Worm (Caenorhabditis elegans) whole organism, L3 larva: ENCODE data around the gene ztf-8.
A peak's percentile ranks its signal among the peaks of the same experiment; 100 is the strongest.

ENCODE experiments used
- ZK546.5 ChIP-seq: sonication (generic microtip); optimal IDR thresholded peaks from 2 replicates; lab custom pipeline; 2017; ENCODE audit warnings: missing biosample characterization, missing genetic modification characterization
- aly-2 ChIP-seq: fragments of 150-350 bp; optimal IDR thresholded peaks from 2 replicates; lab custom pipeline; 2014; ENCODE audit warnings: missing biosample characterization, missing genetic modification characterization
- ama-1 ChIP-seq: fragments of 150-350 bp; optimal IDR thresholded peaks from 2 replicates; lab custom pipeline; 2018
- ceh-28 ChIP-seq: fragments of 150-350 bp; optimal IDR thresholded peaks from 2 replicates; lab custom pipeline; 2014; ENCODE audit warnings: missing biosample characterization, missing genetic modification reagents, missing genetic modification characterization
- ceh-82 ChIP-seq: fragments of 150-350 bp; optimal IDR thresholded peaks from 2 replicates; lab custom pipeline; 2014; ENCODE audit warnings: missing biosample characterization, missing genetic modification characterization
- ceh-9 ChIP-seq: sonication (generic microtip); optimal IDR thresholded peaks from 2 replicates; lab custom pipeline; 2018; ENCODE audit warnings: missing biosample characterization, missing genetic modification characterization
- daf-12 ChIP-seq: fragments of 150-350 bp; optimal IDR thresholded peaks from 2 replicates; lab custom pipeline; 2014; ENCODE audit warnings: missing biosample characterization, missing genetic modification reagents, missing genetic modification characterization
- egl-27 ChIP-seq: sonication (generic microtip); optimal IDR thresholded peaks from 4 replicates; lab custom pipeline; 2017; ENCODE audit warnings: missing biosample characterization, missing genetic modification reagents, missing genetic modification characterization
- egl-5 ChIP-seq: fragments of 150-350 bp; optimal IDR thresholded peaks from 2 replicates; lab custom pipeline; 2017; ENCODE audit warnings: missing biosample characterization, missing genetic modification reagents, missing genetic modification characterization, inconsistent platforms
- elt-2 ChIP-seq: sonication (generic microtip); optimal IDR thresholded peaks from 2 replicates; lab custom pipeline; 2016; ENCODE audit warnings: missing genetic modification reagents, mild to moderate bottlenecking, missing genetic modification characterization, missing compliant biosample characterization
- elt-3 ChIP-seq, 3 experiments: fragments of 150-350 bp in 1 of 3; sonication (generic microtip) in 2 of 3; optimal IDR thresholded peaks; 2 replicates in 2 of 3; 4 replicates in 1 of 3; lab custom pipeline; 2014 to 2017; ENCODE audit warnings: missing biosample characterization in 3 of 3, missing genetic modification characterization in 3 of 3
- eor-1 ChIP-seq, 2 experiments: fragments of 150-350 bp; optimal IDR thresholded peaks; 2 replicates each; lab custom pipeline; 2014 to 2018; ENCODE audit warnings: missing biosample characterization in 2 of 2, missing genetic modification characterization in 2 of 2
- fkh-10 ChIP-seq: sonication (generic microtip); optimal IDR thresholded peaks from 2 replicates; lab custom pipeline; 2017; ENCODE audit warnings: missing biosample characterization, missing genetic modification reagents, missing genetic modification characterization
- fkh-2 ChIP-seq: fragments of 150-350 bp; optimal IDR thresholded peaks from 2 replicates; lab custom pipeline; 2014; ENCODE audit warnings: missing biosample characterization, missing genetic modification reagents, missing genetic modification characterization
- fos-1 ChIP-seq: fragments of 150-350 bp; optimal IDR thresholded peaks from 2 replicates; lab custom pipeline; 2014; ENCODE audit warnings: missing biosample characterization, missing genetic modification characterization
- hmg-11 ChIP-seq: sonication (generic microtip); optimal IDR thresholded peaks from 2 replicates; lab custom pipeline; 2016; ENCODE audit warnings: missing genetic modification characterization, missing compliant biosample characterization
- lin-15B ChIP-seq: fragments of 150-350 bp; optimal IDR thresholded peaks from 2 replicates; lab custom pipeline; 2014; ENCODE audit warnings: missing biosample characterization, missing genetic modification characterization
- lin-39 ChIP-seq: fragments of 150-350 bp; optimal IDR thresholded peaks from 2 replicates; lab custom pipeline; 2018; ENCODE audit warnings: missing biosample characterization, missing genetic modification reagents, missing genetic modification characterization
- lsy-12 ChIP-seq: sonication (generic microtip); optimal IDR thresholded peaks from 2 replicates; lab custom pipeline; 2016; ENCODE audit warnings: mild to moderate bottlenecking, missing genetic modification characterization, missing compliant biosample characterization
- mdl-1 ChIP-seq: fragments of 150-350 bp; optimal IDR thresholded peaks from 2 replicates; lab custom pipeline; 2014; ENCODE audit warnings: missing biosample characterization, missing genetic modification characterization
- mml-1 ChIP-seq: fragments of 150-350 bp; sonication (generic microtip); optimal IDR thresholded peaks from 3 replicates; lab custom pipeline; 2014; ENCODE audit warnings: missing biosample characterization, missing genetic modification characterization
- nfya-1 ChIP-seq: sonication (generic microtip); optimal IDR thresholded peaks from 2 replicates; lab custom pipeline; 2017; ENCODE audit warnings: missing genetic modification characterization, mild to moderate bottlenecking, missing compliant biosample characterization, antibody characterized with exemption, moderate library complexity; ENCODE audit not compliant: insufficient read depth
- nhr-11 ChIP-seq: fragments of 150-350 bp; optimal IDR thresholded peaks from 2 replicates; lab custom pipeline; 2014; ENCODE audit warnings: missing biosample characterization, missing genetic modification characterization
- nhr-12 ChIP-seq: fragments of 150-350 bp; optimal IDR thresholded peaks from 2 replicates; lab custom pipeline; 2014; ENCODE audit warnings: missing biosample characterization, missing genetic modification characterization
- nhr-23 ChIP-seq: fragments of 150-350 bp; optimal IDR thresholded peaks from 2 replicates; lab custom pipeline; 2014; ENCODE audit warnings: missing biosample characterization, missing genetic modification reagents, missing genetic modification characterization
- nhr-237 ChIP-seq: fragments of 150-350 bp; optimal IDR thresholded peaks from 2 replicates; lab custom pipeline; 2014; ENCODE audit warnings: missing biosample characterization, missing genetic modification characterization
- nhr-25 ChIP-seq: sonication (generic microtip); optimal IDR thresholded peaks from 2 replicates; lab custom pipeline; 2017; ENCODE audit warnings: missing biosample characterization, missing genetic modification characterization
- nhr-43 ChIP-seq: sonication (generic microtip); optimal IDR thresholded peaks from 2 replicates; lab custom pipeline; 2016; ENCODE audit warnings: mild to moderate bottlenecking, missing genetic modification characterization, missing compliant biosample characterization; ENCODE audit not compliant: poor library complexity, severe bottlenecking
- nhr-67 ChIP-seq: fragments of 150-350 bp; optimal IDR thresholded peaks from 2 replicates; lab custom pipeline; 2014; ENCODE audit warnings: missing biosample characterization, missing genetic modification characterization
- nhr-77 ChIP-seq: fragments of 150-350 bp; optimal IDR thresholded peaks from 2 replicates; lab custom pipeline; 2014; ENCODE audit warnings: missing biosample characterization, missing genetic modification characterization
- pha-4 ChIP-seq: fragments of 150-350 bp; optimal IDR thresholded peaks from 2 replicates; lab custom pipeline; 2014; ENCODE audit warnings: missing biosample characterization, missing genetic modification reagents, missing genetic modification characterization
- pqm-1 ChIP-seq: fragments of 150-350 bp; optimal IDR thresholded peaks from 2 replicates; lab custom pipeline; 2017; ENCODE audit warnings: missing biosample characterization, missing genetic modification characterization, inconsistent platforms
- skn-1 ChIP-seq: fragments of 150-350 bp; optimal IDR thresholded peaks from 2 replicates; lab custom pipeline; 2014; ENCODE audit warnings: missing biosample characterization, missing genetic modification characterization
- snpc-4 ChIP-seq: fragments of 150-350 bp; optimal IDR thresholded peaks from 2 replicates; lab custom pipeline; 2014; ENCODE audit warnings: missing biosample characterization, missing genetic modification characterization
- tbx-2 ChIP-seq: sonication (generic microtip); optimal IDR thresholded peaks from 2 replicates; lab custom pipeline; 2016; ENCODE audit warnings: mild to moderate bottlenecking, missing genetic modification characterization, missing compliant biosample characterization
- unc-39 ChIP-seq: sonication (generic microtip); optimal IDR thresholded peaks from 4 replicates; lab custom pipeline; 2017; ENCODE audit warnings: missing biosample characterization, missing genetic modification characterization
- unc-62 ChIP-seq: fragments of 150-350 bp; sonication (generic microtip); optimal IDR thresholded peaks from 4 replicates; lab custom pipeline; 2014; ENCODE audit warnings: missing biosample characterization, missing genetic modification reagents, missing genetic modification characterization
- zag-1 ChIP-seq: fragments of 150-350 bp; optimal IDR thresholded peaks from 2 replicates; lab custom pipeline; 2014; ENCODE audit warnings: missing biosample characterization, missing genetic modification characterization
- ztf-11 ChIP-seq: fragments of 150-350 bp; optimal IDR thresholded peaks from 2 replicates; lab custom pipeline; 2014; ENCODE audit warnings: missing biosample characterization, missing genetic modification characterization
- ztf-4 ChIP-seq: fragments of 150-350 bp; optimal IDR thresholded peaks from 2 replicates; lab custom pipeline; 2014; ENCODE audit warnings: missing biosample characterization, missing genetic modification characterization

The ztf-8 gene

ce11 chrIII:5304044-5304443 is 30.8 kb upstream of the ztf-8 start:
- TF ChIP-seq ceh-28 (tag; lab: Kevin White, UChicago), result no peak
- TF ChIP-seq nfya-1 (tag; lab: Kevin White, UChicago), result no peak
- TF ChIP-seq fos-1 (tag; lab: Kevin White, UChicago), result no peak
- no peak for TF ChIP-seq ztf-11

ce11 chrIII:5301786-5302268 is 28.6 kb upstream of the ztf-8 start, which contains the start of the genes T15B12.2 and F52C9.5:
T15B12.2 (minus strand) TSS chrIII:5301886.
F52C9.5 (plus strand) TSS chrIII:5302218.
- no peak for TF ChIP-seq ceh-9 (tag; lab: Kevin White, UChicago)
- TF ChIP-seq hmg-11, result no peak
- TF ChIP-seq egl-5 (tag; lab: Kevin White, UChicago), result no peak
- TF ChIP-seq fkh-10, result no peak
- no peak for TF ChIP-seq nfya-1 (tag; lab: Kevin White, UChicago)
- TF ChIP-seq pqm-1 (tag; lab: Kevin White, UChicago), result no peak
- TF ChIP-seq nhr-67 (tag; lab: Kevin White, UChicago), result no peak
- TF ChIP-seq unc-62 (GFP tag; lab: Kevin White, UChicago), result no peak
- TF ChIP-seq ztf-4, result no peak
- no peak for TF ChIP-seq nhr-43 (tag; lab: Kevin White, UChicago)
- TF ChIP-seq lin-39 (tag; lab: Kevin White, UChicago), result no peak
- no peak for TF ChIP-seq tbx-2
- TF ChIP-seq ZK546.5 (tag; lab: Kevin White, UChicago), result no peak

DNA sequence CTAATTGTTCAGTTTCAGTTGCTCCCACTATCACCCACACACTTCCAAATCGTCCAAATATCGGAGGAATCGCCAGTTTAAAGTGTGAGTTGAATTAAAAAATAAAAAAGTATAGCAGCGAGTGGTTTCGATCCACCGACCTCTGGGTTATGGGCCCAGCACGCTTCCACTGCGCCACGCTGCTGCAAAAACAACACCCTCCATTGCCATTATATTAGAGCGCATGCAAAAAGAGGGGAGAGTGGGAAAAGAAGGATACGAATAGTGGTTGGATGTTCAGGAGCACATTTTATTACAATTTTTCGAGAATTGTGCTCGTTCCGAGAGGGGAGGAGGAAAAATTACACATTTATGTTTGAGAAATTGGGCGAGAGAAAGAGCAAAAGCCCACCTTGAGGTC is 21.6 kb upstream of the ztf-8 start:
- TF ChIP-seq pqm-1 (tag; lab: Kevin White, UChicago) (peak; percentile 9), egl-5 (tag; lab: Kevin White, UChicago) (peak; percentile 6), nhr-43 (tag; lab: Kevin White, UChicago) (peak; percentile 14), nhr-25 (no peak), lin-15B (tag; lab: Kevin White, UChicago) (peak; percentile 26), egl-27 (tag; lab: Kevin White, UChicago) (no peak), lsy-12 (tag; lab: Kevin White, UChicago) (peak; percentile 61), aly-2 (no peak), nfya-1 (tag; lab: Kevin White, UChicago) (peak; percentile 53), snpc-4 (tag; lab: Kevin White, UChicago) (no peak), nhr-67 (tag; lab: Kevin White, UChicago) (no peak), elt-3 (tag; optimal IDR thresholded peaks at IDR 0.05; lab: Kevin White, UChicago) (no peak), pha-4 (tag; lab: Kevin White, UChicago) (peak; percentile 47), nhr-77 (no peak), mdl-1 (tag; lab: Kevin White, UChicago) (no peak), unc-39 (tag; lab: Kevin White, UChicago) (no peak), lin-39 (tag; lab: Kevin White, UChicago) (peak; percentile 46), unc-62 (GFP tag; lab: Kevin White, UChicago) (no peak), ama-1 (lab: Kevin White, UChicago) (peak; percentile 25), ceh-28 (tag; lab: Kevin White, UChicago) (no peak), tbx-2 (peak; percentile 40), elt-2 (peak; percentile 36), nhr-23 (tag; lab: Kevin White, UChicago) (no peak), ztf-11 (no peak), fos-1 (tag; lab: Kevin White, UChicago) (no peak), skn-1 (tag; lab: Kevin White, UChicago) (no peak), ceh-82 (tag; lab: Kevin White, UChicago) (no peak), hmg-11 (peak; percentile 33)
- TF ChIP-seq, all 47 proteins: peak for 12

- TF ChIP-seq fos-1 (tag; lab: Kevin White, UChicago) (no peak), eor-1 (tag; optimal IDR thresholded peaks at IDR 0.05; lab: Kevin White, UChicago) (no peak), zag-1 (tag; lab: Kevin White, UChicago) (no peak), daf-12 (tag; lab: Kevin White, UChicago) (no peak), mml-1 (tag; lab: Kevin White, UChicago) (no peak), nfya-1 (tag; lab: Kevin White, UChicago) (no peak), pqm-1 (tag; lab: Kevin White, UChicago) (no peak), nhr-237 (no peak), nhr-12 (no peak), unc-39 (tag; lab: Kevin White, UChicago) (no peak), ztf-11 (no peak), nhr-11 (tag; lab: Kevin White, UChicago) (no peak), pha-4 (tag; lab: Kevin White, UChicago) (no peak), ceh-9 (tag; lab: Kevin White, UChicago) (no peak), fkh-2 (no peak)
These were observed 21.0 kb upstream of the ztf-8 start for ce11 chrIII:5294281-5294680.
